Fruit fly (Drosophila melanogaster) whole organism, pupa: ENCODE data around the gene Rab9Fb.

Experiments used
- CG13204 ChIP-seq: fragments of 200-800 bp; sonication (Bioruptor generic); optimal IDR thresholded peaks from 2 replicates; lab custom pipeline; 2018; ENCODE audit warnings: missing biosample characterization, mild to moderate bottlenecking, missing genetic modification characterization, moderate library complexity
- CG15710 ChIP-seq: fragments of 200-800 bp; sonication (Bioruptor generic); optimal IDR thresholded peaks from 2 replicates; lab custom pipeline; 2018; ENCODE audit warnings: missing biosample characterization, mild to moderate bottlenecking, missing genetic modification characterization, moderate library complexity
- CG32121 ChIP-seq: fragments of 200-800 bp; sonication (Bioruptor generic); IDR thresholded peaks from 2 replicates; pipeline ENCODE4 v1.3.6; 2022; ENCODE audit warnings: missing biosample characterization, missing genetic modification characterization
- CG4496 ChIP-seq: fragments of 200-800 bp; sonication (Bioruptor generic); IDR thresholded peaks from 3 replicates; pipeline ENCODE4 v1.3.6; 2022; ENCODE audit warnings: missing biosample characterization, missing genetic modification characterization
- EcR ChIP-seq: fragments of 200-800 bp; sonication (Bioruptor generic); optimal IDR thresholded peaks from 3 replicates; lab custom pipeline; 2019; ENCODE audit warnings: missing biosample characterization, missing genetic modification characterization, mild to moderate bottlenecking, moderate library complexity, missing genetic modification reagents
- Pif1B ChIP-seq: fragments of 200-800 bp; sonication (Bioruptor generic); optimal IDR thresholded peaks from 3 replicates; lab custom pipeline; 2016; ENCODE audit warnings: missing biosample characterization, missing genetic modification characterization
- Snoo ChIP-seq: fragments of 200-800 bp; sonication (Bioruptor generic); optimal IDR thresholded peaks from 3 replicates; lab custom pipeline; 2017; ENCODE audit warnings: missing biosample characterization, mild to moderate bottlenecking, missing genetic modification characterization, inconsistent platforms

DNA sequence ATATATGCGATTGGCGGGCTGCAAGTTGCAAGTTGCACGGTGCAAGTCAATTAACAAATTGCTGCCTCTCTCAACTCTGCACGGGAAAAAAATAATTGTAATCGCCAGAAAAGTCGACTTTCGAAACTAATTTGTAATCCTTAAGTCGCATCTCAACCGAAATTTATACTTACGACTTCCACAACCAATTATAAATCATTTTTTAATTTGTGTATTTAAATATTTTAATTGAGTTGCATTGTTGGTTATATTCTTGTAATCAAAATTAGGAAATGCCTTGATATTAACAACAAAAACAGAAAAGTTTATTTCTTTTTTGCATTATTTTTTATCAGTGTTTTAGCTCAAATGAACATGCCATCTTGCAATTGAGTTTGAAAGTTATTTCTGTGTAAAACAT is 7.6 kb upstream of the Rab9Fb start:
- TF ChIP-seq CG15710 (tag; lab: Kevin White, UChicago): no peak
- TF ChIP-seq Pif1B: peak; percentile 37
- TF ChIP-seq CG13204 (GFP tag; lab: Kevin White, UChicago): no peak
- no peak for TF ChIP-seq Snoo
- no peak for TF ChIP-seq EcR (GFP tag; lab: Kevin White, UChicago)
- TF ChIP-seq CG4496: 0 out of 3 replicates have a peak, but pooled peaks have one; percentile 45
- peak; percentile 19; the same call in 1 of the 2 replicates for TF ChIP-seq CG32121 (GFP tag; lab: Robert Waterston, UW)
